Fruit fly (Drosophila melanogaster) whole organism, adult: ENCODE data around the gene ric8a.

Source experiments
- CG11617 ChIP-seq: fragments of 200-800 bp; sonication (Bioruptor generic); optimal IDR thresholded peaks from 2 replicates; lab custom pipeline; 2017; ENCODE audit warnings: mild to moderate bottlenecking, missing biosample characterization, missing genetic modification reagents, missing genetic modification characterization
- CG12768 ChIP-seq: fragments of 200-800 bp; sonication (Bioruptor generic); optimal IDR thresholded peaks from 2 replicates; lab custom pipeline; 2017; ENCODE audit warnings: missing biosample characterization, missing genetic modification characterization, mild to moderate bottlenecking, moderate library complexity, missing genetic modification reagents
- CG1620 ChIP-seq: fragments of 200-800 bp; sonication (Bioruptor generic); optimal IDR thresholded peaks from 2 replicates; lab custom pipeline; 2016; ENCODE audit warnings: missing biosample characterization, missing genetic modification characterization
- CG33017 ChIP-seq: fragments of 200-800 bp; sonication (Bioruptor generic); optimal IDR thresholded peaks from 2 replicates; lab custom pipeline; 2018; ENCODE audit warnings: missing biosample characterization, mild to moderate bottlenecking, missing genetic modification characterization, moderate library complexity
- CG5204 ChIP-seq: fragments of 200-800 bp; sonication (Bioruptor generic); optimal IDR thresholded peaks from 2 replicates; lab custom pipeline; 2016; ENCODE audit warnings: missing biosample characterization, missing genetic modification characterization
- CG7101 ChIP-seq: fragments of 200-800 bp; sonication (Bioruptor generic); optimal IDR thresholded peaks from 2 replicates; lab custom pipeline; 2018; ENCODE audit warnings: missing biosample characterization, mild to moderate bottlenecking, missing genetic modification characterization, moderate library complexity
- Clk ChIP-seq: fragments of 200-800 bp; sonication (Bioruptor generic); optimal IDR thresholded peaks from 2 replicates; lab custom pipeline; 2017; ENCODE audit warnings: missing biosample characterization, missing genetic modification characterization
- Mnt ChIP-seq: fragments of 200-800 bp; sonication (Bioruptor generic); optimal IDR thresholded peaks from 2 replicates; lab custom pipeline; 2016; ENCODE audit warnings: missing biosample characterization, mild to moderate bottlenecking, missing genetic modification characterization
- cic ChIP-seq: fragments of 200-800 bp; sonication (Bioruptor generic); optimal IDR thresholded peaks from 2 replicates; lab custom pipeline; 2017; ENCODE audit warnings: missing biosample characterization, mild to moderate bottlenecking, missing genetic modification characterization, moderate library complexity
- cnc ChIP-seq, 2 experiments: fragments of >200 bp; optimal IDR thresholded peaks; 2 replicates each; lab custom pipeline; 2017
- kay ChIP-seq: fragments of 200-800 bp; sonication (Bioruptor generic); peaks from one replicate; lab custom pipeline; 2016; ENCODE audit warnings: missing biosample characterization, missing genetic modification characterization, borderline replicate concordance
- ovo ChIP-seq: fragments of 200-800 bp; sonication (Bioruptor generic); optimal IDR thresholded peaks from 2 replicates; lab custom pipeline; 2016; ENCODE audit warnings: missing biosample characterization, missing genetic modification characterization
- pad ChIP-seq: fragments of 200-800 bp; sonication (Bioruptor generic); optimal IDR thresholded peaks from 3 replicates; lab custom pipeline; 2017; ENCODE audit warnings: missing biosample characterization, missing genetic modification characterization, mild to moderate bottlenecking, moderate library complexity, missing genetic modification reagents

- no peak for TF ChIP-seq pad (GFP tag; lab: Kevin White, UChicago)
- no peak for TF ChIP-seq kay
- TF ChIP-seq cic = no peak
- TF ChIP-seq cnc (optimal IDR thresholded peaks at IDR 0.05; lab: Kevin White, UChicago) = no peak
- TF ChIP-seq Clk (GFP tag; lab: Kevin White, UChicago) = no peak
- no peak for TF ChIP-seq Mnt (GFP tag; lab: Kevin White, UChicago)
- TF ChIP-seq CG33017 (tag; lab: Kevin White, UChicago) = no peak
- no peak for TF ChIP-seq CG1620 (GFP tag; lab: Kevin White, UChicago)
- TF ChIP-seq CG7101 (tag; lab: Kevin White, UChicago) = no peak
- TF ChIP-seq ovo (GFP tag; lab: Kevin White, UChicago) = no peak
- no peak for TF ChIP-seq CG12768
- TF ChIP-seq CG5204 (GFP tag; lab: Kevin White, UChicago) = no peak
- TF ChIP-seq CG11617 (GFP tag; lab: Kevin White, UChicago) = no peak
These were observed 49.8 kb downstream of the ric8a start for dm6 chrX:9305735-9306134.
